Worm (Caenorhabditis elegans) whole organism, L4 larva: ENCODE data around the gene T13C5.6.

Source experiments
- D1046.2 ChIP-seq: fragments of 200-800 bp; sonication (Bioruptor generic); IDR thresholded peaks from 2 replicates; pipeline ENCODE4 v1.3.6; 2022; ENCODE audit warnings: missing genetic modification characterization, missing compliant biosample characterization
- F10B5.3 ChIP-seq: sonication (generic microtip); optimal IDR thresholded peaks from 2 replicates; lab custom pipeline; 2016; ENCODE audit warnings: mild to moderate bottlenecking, missing genetic modification characterization, missing compliant biosample characterization
- F44E2.7 ChIP-seq: fragments of 200-800 bp; sonication (Bioruptor generic); IDR thresholded peaks from 2 replicates; pipeline ENCODE4 v2.1.2; 2022; ENCODE audit warnings: missing genetic modification characterization, missing compliant biosample characterization
- F49E8.2 ChIP-seq: sonication (generic microtip); optimal IDR thresholded peaks from 2 replicates; lab custom pipeline; 2016; ENCODE audit warnings: missing compliant biosample characterization, mild to moderate bottlenecking, missing genetic modification characterization, borderline replicate concordance
- T20F7.1 ChIP-seq: fragments of 200-800 bp; sonication (Bioruptor generic); optimal IDR thresholded peaks from 2 replicates; lab custom pipeline; 2018; ENCODE audit warnings: mild to moderate bottlenecking, missing genetic modification characterization, missing compliant biosample characterization
- Y105C5A.15 ChIP-seq: fragments of 200-800 bp; sonication (Bioruptor generic); IDR thresholded peaks from 2 replicates; pipeline ENCODE4 v1.3.6; 2022; ENCODE audit warnings: missing genetic modification characterization, missing compliant biosample characterization
- Y48G9A.11 ChIP-seq: fragments of 200-800 bp; sonication (Bioruptor generic); IDR thresholded peaks from 2 replicates; pipeline ENCODE4 v1.3.6; 2022; ENCODE audit warnings: missing genetic modification reagents, missing genetic modification characterization, missing compliant biosample characterization
- ZK337.2 ChIP-seq: fragments of 200-800 bp; sonication (Bioruptor generic); IDR thresholded peaks from 2 replicates; pipeline ENCODE4 v1.3.6; 2022; ENCODE audit warnings: missing genetic modification reagents, missing genetic modification characterization, missing compliant biosample characterization
- ZK546.5 ChIP-seq, 2 experiments: sonication (generic microtip); optimal IDR thresholded peaks; 2 replicates each; lab custom pipeline; 2017; ENCODE audit warnings: missing biosample characterization in 2 of 2, missing genetic modification characterization in 2 of 2
- aha-1 ChIP-seq: fragments of 150-350 bp; peaks from one replicate; lab custom pipeline; 2014; ENCODE audit warnings: missing biosample characterization, missing genetic modification characterization
- arid-1 ChIP-seq: fragments of 200-800 bp; sonication (Bioruptor generic); conservative IDR thresholded peaks from 2 replicates; pipeline ENCODE4 v1.3.6; 2022; ENCODE audit warnings: missing genetic modification reagents, missing genetic modification characterization, missing compliant biosample characterization
- ceh-28 ChIP-seq: fragments of 150-350 bp; optimal IDR thresholded peaks from 2 replicates; lab custom pipeline; 2014; ENCODE audit warnings: missing biosample characterization, missing genetic modification reagents, missing genetic modification characterization
- ceh-32 ChIP-seq: sonication (generic microtip); optimal IDR thresholded peaks from 2 replicates; lab custom pipeline; 2016; ENCODE audit warnings: mild to moderate bottlenecking, missing genetic modification characterization, missing compliant biosample characterization; ENCODE audit not compliant: poor library complexity
- ces-1 ChIP-seq: fragments of 150-350 bp; sonication (generic microtip); optimal IDR thresholded peaks from 4 replicates; lab custom pipeline; 2014; ENCODE audit warnings: missing biosample characterization, missing genetic modification reagents, missing genetic modification characterization
- cey-2 ChIP-seq: sonication (generic microtip); optimal IDR thresholded peaks from 3 replicates; lab custom pipeline; 2017; ENCODE audit warnings: missing genetic modification characterization, mild to moderate bottlenecking, missing compliant biosample characterization, antibody characterized with exemption, borderline replicate concordance; ENCODE audit not compliant: insufficient read depth
- daf-19 ChIP-seq: fragments of 200-800 bp; sonication (Bioruptor generic); conservative IDR thresholded peaks from 2 replicates; pipeline ENCODE4 v1.3.6; 2022; ENCODE audit warnings: missing genetic modification characterization, missing compliant biosample characterization
- dpl-1 ChIP-seq: fragments of 150-350 bp; optimal IDR thresholded peaks from 2 replicates; lab custom pipeline; 2014; ENCODE audit warnings: missing biosample characterization, missing genetic modification reagents, missing genetic modification characterization
- fkh-10 ChIP-seq: fragments of 150-350 bp; optimal IDR thresholded peaks from 2 replicates; lab custom pipeline; 2014; ENCODE audit warnings: missing biosample characterization, missing genetic modification reagents, missing genetic modification characterization
- hlh-11 ChIP-seq: fragments of 200-800 bp; sonication (Bioruptor generic); optimal IDR thresholded peaks from 2 replicates; lab custom pipeline; 2018; ENCODE audit warnings: mild to moderate bottlenecking, missing genetic modification characterization, missing compliant biosample characterization
- hlh-30 ChIP-seq: sonication (generic microtip); optimal IDR thresholded peaks from 2 replicates; lab custom pipeline; 2017; ENCODE audit warnings: antibody characterized with exemption, mild to moderate bottlenecking, missing genetic modification characterization, missing compliant biosample characterization; ENCODE audit not compliant: insufficient read depth
- hmg-1.1 ChIP-seq: fragments of 200-800 bp; sonication (Bioruptor generic); IDR thresholded peaks from 2 replicates; pipeline ENCODE4 v1.3.6; 2022; ENCODE audit warnings: missing genetic modification reagents, missing genetic modification characterization, missing compliant biosample characterization
- jun-1 ChIP-seq: fragments of 150-350 bp; optimal IDR thresholded peaks from 2 replicates; lab custom pipeline; 2014; ENCODE audit warnings: missing biosample characterization, missing genetic modification reagents, missing genetic modification characterization
- lin-1 ChIP-seq: fragments of 200-800 bp; sonication (Bioruptor generic); IDR thresholded peaks from 2 replicates; pipeline ENCODE4 v1.3.6; 2022; ENCODE audit warnings: missing genetic modification reagents, missing genetic modification characterization, missing compliant biosample characterization
- lin-13 ChIP-seq: fragments of 150-350 bp; optimal IDR thresholded peaks from 2 replicates; lab custom pipeline; 2014; ENCODE audit warnings: missing biosample characterization, missing genetic modification reagents, missing genetic modification characterization
- lin-15B ChIP-seq: fragments of 150-350 bp; sonication (generic microtip); optimal IDR thresholded peaks from 3 replicates; lab custom pipeline; 2014; ENCODE audit warnings: missing biosample characterization, missing genetic modification characterization
- lin-38 ChIP-seq: fragments of 200-800 bp; sonication (Bioruptor generic); IDR thresholded peaks from 2 replicates; pipeline ENCODE4 v1.3.6; 2022; ENCODE audit warnings: missing genetic modification reagents, missing genetic modification characterization, missing compliant biosample characterization
- lin-39 ChIP-seq: fragments of 150-350 bp; optimal IDR thresholded peaks from 2 replicates; lab custom pipeline; 2014; ENCODE audit warnings: missing biosample characterization, missing genetic modification reagents, missing genetic modification characterization
- lsy-2 ChIP-seq, 2 experiments: fragments of 150-350 bp in 1 of 2; sonication (generic microtip) in 1 of 2; optimal IDR thresholded peaks; 2 replicates each; lab custom pipeline; 2014 to 2017; ENCODE audit warnings: missing biosample characterization in 2 of 2, missing genetic modification characterization in 2 of 2
- madf-9 ChIP-seq: fragments of 200-800 bp; sonication (Bioruptor generic); conservative IDR thresholded peaks from 2 replicates; pipeline ENCODE4 v1.3.6; 2022; ENCODE audit warnings: missing genetic modification reagents, missing genetic modification characterization, missing compliant biosample characterization
- mdl-1 ChIP-seq, 2 experiments: fragments of 150-350 bp in 1 of 2; sonication (generic microtip) in 1 of 2; optimal IDR thresholded peaks; 2 replicates each; lab custom pipeline; 2014 to 2017; ENCODE audit warnings: missing biosample characterization in 2 of 2, missing genetic modification characterization in 2 of 2
- mep-1 ChIP-seq: fragments of 150-350 bp; sonication (generic microtip); optimal IDR thresholded peaks from 3 replicates; lab custom pipeline; 2014; ENCODE audit warnings: missing biosample characterization, missing genetic modification characterization
- mxl-3 ChIP-seq: fragments of 200-800 bp; sonication (Bioruptor generic); optimal IDR thresholded peaks from 2 replicates; lab custom pipeline; 2018; ENCODE audit warnings: mild to moderate bottlenecking, missing genetic modification characterization, missing compliant biosample characterization
- nhr-102 ChIP-seq: sonication (generic microtip); optimal IDR thresholded peaks from 2 replicates; lab custom pipeline; 2016; ENCODE audit warnings: mild to moderate bottlenecking, missing genetic modification characterization, moderate library complexity, missing compliant biosample characterization
- nhr-237 ChIP-seq: sonication (generic microtip); optimal IDR thresholded peaks from 2 replicates; lab custom pipeline; 2017; ENCODE audit warnings: missing biosample characterization, missing genetic modification characterization
- nhr-28 ChIP-seq: fragments of 150-350 bp; optimal IDR thresholded peaks from 2 replicates; lab custom pipeline; 2014; ENCODE audit warnings: missing biosample characterization, missing genetic modification characterization
- nhr-42 ChIP-seq: fragments of 200-800 bp; sonication (Bioruptor generic); IDR thresholded peaks from 2 replicates; pipeline ENCODE4 v1.3.6; 2022; ENCODE audit warnings: missing genetic modification characterization, missing compliant biosample characterization
- nhr-48 ChIP-seq: sonication (generic microtip); optimal IDR thresholded peaks from 2 replicates; lab custom pipeline; 2016; ENCODE audit warnings: mild to moderate bottlenecking, missing genetic modification characterization, missing compliant biosample characterization
- nhr-6 ChIP-seq: fragments of 150-350 bp; optimal IDR thresholded peaks from 2 replicates; lab custom pipeline; 2014; ENCODE audit warnings: missing biosample characterization, missing genetic modification characterization
- nhr-77 ChIP-seq: fragments of 150-350 bp; optimal IDR thresholded peaks from 2 replicates; lab custom pipeline; 2014; ENCODE audit warnings: missing biosample characterization, missing genetic modification characterization
- php-3 ChIP-seq: fragments of 200-800 bp; sonication (Bioruptor generic); IDR thresholded peaks from 2 replicates; pipeline ENCODE4 v1.3.6; 2022; ENCODE audit warnings: missing genetic modification reagents, missing genetic modification characterization, missing compliant biosample characterization
- pqm-1 ChIP-seq: sonication (generic microtip); optimal IDR thresholded peaks from 2 replicates; lab custom pipeline; 2017; ENCODE audit warnings: missing biosample characterization, missing genetic modification characterization
- rbr-2 ChIP-seq: sonication (generic microtip); optimal IDR thresholded peaks from 2 replicates; lab custom pipeline; 2016; ENCODE audit warnings: missing genotype, missing genetic modification characterization, missing compliant biosample characterization
- set-16 ChIP-seq: fragments of 200-800 bp; sonication (Bioruptor generic); IDR thresholded peaks from 2 replicates; pipeline ENCODE4 v1.3.6; 2022; ENCODE audit warnings: missing genetic modification reagents, missing genetic modification characterization, missing compliant biosample characterization
- snpc-1.2 ChIP-seq: fragments of 200-800 bp; sonication (Bioruptor generic); IDR thresholded peaks from 2 replicates; pipeline ENCODE4 v1.3.6; 2022; ENCODE audit warnings: missing genetic modification reagents, missing genetic modification characterization, missing compliant biosample characterization
- spr-1 ChIP-seq: sonication (generic microtip); optimal IDR thresholded peaks from 2 replicates; lab custom pipeline; 2016; ENCODE audit warnings: mild to moderate bottlenecking, missing genetic modification characterization, missing compliant biosample characterization
- spr-3 ChIP-seq: fragments of 200-800 bp; sonication (Bioruptor generic); optimal IDR thresholded peaks from 2 replicates; lab custom pipeline; 2018; ENCODE audit warnings: mild to moderate bottlenecking, missing genetic modification characterization, missing compliant biosample characterization
- tag-97 ChIP-seq: fragments of 200-800 bp; sonication (Bioruptor generic); IDR thresholded peaks from 2 replicates; pipeline ENCODE4 v1.3.6; 2022; ENCODE audit warnings: missing genetic modification characterization, missing compliant biosample characterization
- unc-130 ChIP-seq: sonication (generic microtip); optimal IDR thresholded peaks from 2 replicates; lab custom pipeline; 2016; ENCODE audit warnings: missing genetic modification reagents, missing genetic modification characterization, missing compliant biosample characterization
- zag-1 ChIP-seq: fragments of 150-350 bp; optimal IDR thresholded peaks from 2 replicates; lab custom pipeline; 2014; ENCODE audit warnings: missing biosample characterization, missing genetic modification characterization
- zip-11 ChIP-seq: fragments of 200-800 bp; sonication (Bioruptor generic); IDR thresholded peaks from 2 replicates; pipeline ENCODE4 v1.3.6; 2022; ENCODE audit warnings: missing genetic modification characterization, missing compliant biosample characterization
- ztf-11 ChIP-seq: fragments of 150-350 bp; optimal IDR thresholded peaks from 2 replicates; lab custom pipeline; 2014; ENCODE audit warnings: missing biosample characterization, missing genetic modification characterization

The T13C5.6 gene

ce11 chrX:6207687-6208088 lies at the start of gene T13C5.6:
Gene T13C5.6, minus strand, starts transcription at chrX:6207687.
- peak; percentile 36; the same call in 1 of the 2 replicates for TF ChIP-seq tag-97 (GFP tag; lab: Robert Waterston, UW)
- TF ChIP-seq dpl-1: peak; percentile 64
- peak; percentile 76 for TF ChIP-seq lin-38
- TF ChIP-seq F10B5.3: peak; percentile 68
- peak; percentile 100 for TF ChIP-seq aha-1
- TF ChIP-seq T20F7.1 (GFP tag; lab: Kevin White, UChicago): peak; percentile 75
- TF ChIP-seq nhr-102 (tag; lab: Kevin White, UChicago): peak; percentile 92
- TF ChIP-seq ztf-11 (tag; lab: Kevin White, UChicago): no peak
- peak; percentile 66 for TF ChIP-seq ces-1 (GFP tag; lab: Kevin White, UChicago)
- peak; percentile 77 for TF ChIP-seq unc-130 (GFP tag; lab: Kevin White, UChicago)
- TF ChIP-seq nhr-6: peak; percentile 92
- TF ChIP-seq hlh-11 (tag; lab: Kevin White, UChicago): peak; percentile 88
- TF ChIP-seq F49E8.2 (tag; lab: Kevin White, UChicago): peak; percentile 60
- TF ChIP-seq nhr-48 (tag; lab: Kevin White, UChicago): peak; percentile 84
- no peak for TF ChIP-seq ceh-28 (tag; lab: Kevin White, UChicago)
- peak; percentile 98 for TF ChIP-seq hmg-1.1 (GFP tag; lab: Robert Waterston, UW)
- peak; percentile 68; the same call in 1 of the 2 replicates for TF ChIP-seq D1046.2 (GFP tag; lab: Robert Waterston, UW)
- TF ChIP-seq cey-2: no peak
- TF ChIP-seq php-3 (GFP tag; lab: Robert Waterston, UW): peak; percentile 81
- TF ChIP-seq F44E2.7 (GFP tag; lab: Robert Waterston, UW): peak; percentile 84; the same call in 1 of the 2 replicates
- peak; percentile 70 for TF ChIP-seq Y48G9A.11 (GFP tag; lab: Robert Waterston, UW)
- peak; percentile 95 for TF ChIP-seq lin-1
- TF ChIP-seq mxl-3 (GFP tag; lab: Kevin White, UChicago): peak; percentile 89
- peak; percentile 90 for TF ChIP-seq nhr-42 (GFP tag; lab: Robert Waterston, UW)
- TF ChIP-seq snpc-1.2 (GFP tag; lab: Robert Waterston, UW): peak; percentile 63
- peak; percentile 84 for TF ChIP-seq madf-9 (GFP tag; lab: Robert Waterston, UW)
- TF ChIP-seq lin-39 (tag; lab: Kevin White, UChicago): no peak
- peak; percentile 74 for TF ChIP-seq ceh-32
- peak; percentile 60; the same call in 1 of the 2 replicates for TF ChIP-seq Y105C5A.15 (GFP tag; lab: Robert Waterston, UW)
- no peak for TF ChIP-seq ZK546.5 (tag; optimal IDR thresholded peaks at IDR 0.05; lab: Kevin White, UChicago)
- peak; percentile 52 for TF ChIP-seq pqm-1 (tag; lab: Kevin White, UChicago)
- TF ChIP-seq fkh-10 (GFP tag; lab: Kevin White, UChicago): peak; percentile 92
- TF ChIP-seq spr-1 (tag; lab: Kevin White, UChicago): peak; percentile 93
- TF ChIP-seq nhr-28: peak; percentile 78
- TF ChIP-seq rbr-2 (tag; lab: Kevin White, UChicago): peak; percentile 94
- peak in 1 of 2 experiments; percentile 74 for TF ChIP-seq mdl-1 (tag; optimal IDR thresholded peaks at IDR 0.05; lab: Kevin White, UChicago)
- peak; percentile 73 for TF ChIP-seq daf-19 (GFP tag; lab: Robert Waterston, UW)
- peak; percentile 79 for TF ChIP-seq hlh-30
- no peak for TF ChIP-seq nhr-237 (tag; lab: Kevin White, UChicago)
- peak; percentile 46 to 85 for TF ChIP-seq lsy-2 (tag; optimal IDR thresholded peaks at IDR 0.05; lab: Kevin White, UChicago)
- no peak for TF ChIP-seq lin-15B (tag; lab: Kevin White, UChicago)
- TF ChIP-seq set-16 (GFP tag; lab: Robert Waterston, UW): peak; percentile 73
- TF ChIP-seq jun-1 (tag; lab: Kevin White, UChicago): peak; percentile 80
- TF ChIP-seq zag-1 (tag; lab: Kevin White, UChicago): peak; percentile 30
- TF ChIP-seq spr-3: peak; percentile 89
- peak; percentile 62; the same call in 1 of the 2 replicates for TF ChIP-seq zip-11 (GFP tag; lab: Robert Waterston, UW)
- TF ChIP-seq lin-13 (GFP tag; lab: Kevin White, UChicago): peak; percentile 92
- peak; percentile 86 for TF ChIP-seq arid-1 (GFP tag; lab: Robert Waterston, UW)
- peak; percentile 95 for TF ChIP-seq mep-1 (tag; lab: Kevin White, UChicago)
- peak; percentile 80 for TF ChIP-seq nhr-77 (tag; lab: Kevin White, UChicago)
- peak; percentile 91 for TF ChIP-seq ZK337.2
